Worm (Caenorhabditis elegans) whole organism, L4/young adult: ENCODE results near the gene F17H10.4.

ENCODE experiments used
- W03F9.2 ChIP-seq: fragments of 150-350 bp; optimal IDR thresholded peaks from 2 replicates; lab custom pipeline; 2014; ENCODE audit warnings: missing biosample characterization, missing genetic modification characterization
- him-1 ChIP-seq: sonication (generic microtip); optimal IDR thresholded peaks from 2 replicates; lab custom pipeline; 2016; ENCODE audit warnings: missing genotype, missing genetic modification reagents, missing genetic modification characterization, missing compliant biosample characterization

DNA sequence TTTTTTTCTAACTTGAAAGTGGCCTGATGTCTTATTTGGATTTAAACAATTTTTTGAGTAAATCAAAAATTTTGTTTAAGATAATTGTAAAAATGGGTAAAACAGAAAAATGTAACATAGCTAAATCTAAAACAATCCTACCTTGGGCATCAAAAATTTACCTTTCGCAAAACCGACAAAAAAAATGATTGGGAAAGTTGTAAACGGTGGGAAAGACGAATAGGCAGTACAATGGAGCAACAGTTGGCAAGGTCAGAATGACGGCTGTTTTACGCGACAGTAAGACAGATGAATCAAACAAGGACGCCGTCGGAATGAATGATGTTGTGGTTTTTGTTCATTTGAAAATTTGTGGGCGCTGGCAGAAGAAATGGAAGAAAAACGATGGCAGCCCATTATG is 48.1 kb upstream of the F17H10.4 start:
- TF ChIP-seq W03F9.2 (tag; lab: Kevin White, UChicago) (no peak), him-1 (tag; lab: Kevin White, UChicago) (no peak)
